Comparison of ENCODE assay signal across 4 worm cellular contexts in genomic region chrX:12589503-12589902, ce11.
TF ChIP-seq lines count a peak whose summit lies in the region.

No protein-coding gene starts in this region.

TF ChIP-seq in whole organism, L1 larva, 84 proteins besides CTCF, POLR2A, EP300 and RAD21:
- peak; percentile 2 for TF ChIP-seq lin-14 (GFP tag; optimal IDR thresholded peaks at IDR 0.05; lab: Kevin White, UChicago)
- TF ChIP-seq fkh-4 (tag; optimal IDR thresholded peaks at IDR 0.05; lab: Kevin White, UChicago; ENCODE audit: borderline replicate concordance): no peak
- no peak for TF ChIP-seq lin-15B (tag; optimal IDR thresholded peaks at IDR 0.05; lab: Kevin White, UChicago)
- peak; percentile 15 for TF ChIP-seq fkh-10 (GFP tag; optimal IDR thresholded peaks at IDR 0.05; lab: Kevin White, UChicago)

TF ChIP-seq in whole organism, L2 larva, 48 proteins besides CTCF, POLR2A, EP300 and RAD21:
- TF ChIP-seq peb-1 (tag; optimal IDR thresholded peaks at IDR 0.05; lab: Kevin White, UChicago): no peak
- no peak for TF ChIP-seq ztf-1 (GFP tag; conservative IDR thresholded peaks at IDR 0.05; lab: Robert Waterston, UW)
- no peak for TF ChIP-seq sma-3 (GFP tag; optimal IDR thresholded peaks at IDR 0.05; lab: Kevin White, UChicago)
- TF ChIP-seq mab-5 (tag; optimal IDR thresholded peaks at IDR 0.05; lab: Kevin White, UChicago): no peak
- no peak for TF ChIP-seq elt-3 (tag; optimal IDR thresholded peaks at IDR 0.05; lab: Kevin White, UChicago)
- no peak for TF ChIP-seq sma-9 (GFP tag; optimal IDR thresholded peaks at IDR 0.05; lab: Kevin White, UChicago)
- no peak for TF ChIP-seq sma-9 (tag; optimal IDR thresholded peaks at IDR 0.05; lab: Kevin White, UChicago)
- no peak for TF ChIP-seq mbf-1 (tag; optimal IDR thresholded peaks at IDR 0.05; lab: Kevin White, UChicago)
- TF ChIP-seq unc-55 (GFP tag; optimal IDR thresholded peaks at IDR 0.05; lab: Kevin White, UChicago): peak; percentile 53
- TF ChIP-seq nhr-23 (tag; optimal IDR thresholded peaks at IDR 0.05; lab: Kevin White, UChicago): no peak

TF ChIP-seq in whole organism, L3 larva, 47 proteins besides CTCF, POLR2A, EP300 and RAD21:
- TF ChIP-seq fkh-10 (GFP tag; optimal IDR thresholded peaks at IDR 0.05; lab: Kevin White, UChicago) (no peak), lin-39 (tag; optimal IDR thresholded peaks at IDR 0.05; lab: Kevin White, UChicago) (peak; percentile 30), nfya-1 (tag; optimal IDR thresholded peaks at IDR 0.05; lab: Kevin White, UChicago; ENCODE audit: insufficient read depth) (peak; percentile 16), elt-1 (tag; optimal IDR thresholded peaks at IDR 0.05; lab: Kevin White, UChicago) (peak; percentile 52)

TF ChIP-seq in whole organism, L4 larva, 104 proteins besides CTCF, POLR2A, EP300 and RAD21:
- 0 out of 2 replicates have a peak, but pooled peaks have one; percentile 9 for TF ChIP-seq hmg-1.1 (GFP tag; IDR thresholded peaks at IDR 0.05; lab: Robert Waterston, UW)
- no peak for TF ChIP-seq zag-1 (tag; optimal IDR thresholded peaks at IDR 0.05; lab: Kevin White, UChicago)
- TF ChIP-seq fkh-10 (GFP tag; optimal IDR thresholded peaks at IDR 0.05; lab: Kevin White, UChicago): peak; percentile 5

Comparison
In these comparisons a context has a peak if more than half of its experiments do, and no peak if none do; other contexts are left out.
1. Of the 29 proteins assayed by ChIP-seq in both whole organism, L4 larva and whole organism, L1 larva: peak only in whole organism, L4 larva: none; only in whole organism, L1 larva: none; in both: fkh-10; in neither: 28.